Fruit fly (Drosophila melanogaster) whole organism, pupa: ENCODE data around the gene CG10589.

Source experiments
- CG10348 ChIP-seq: fragments of 200-800 bp; sonication (Bioruptor generic); IDR thresholded peaks from 2 replicates; pipeline ENCODE4 v1.3.6; 2022; ENCODE audit warnings: missing biosample characterization, missing genetic modification characterization
- CG13204 ChIP-seq: fragments of 200-800 bp; sonication (Bioruptor generic); optimal IDR thresholded peaks from 2 replicates; lab custom pipeline; 2018; ENCODE audit warnings: missing biosample characterization, mild to moderate bottlenecking, missing genetic modification characterization, moderate library complexity
- CG15710 ChIP-seq: fragments of 200-800 bp; sonication (Bioruptor generic); optimal IDR thresholded peaks from 2 replicates; lab custom pipeline; 2018; ENCODE audit warnings: missing biosample characterization, mild to moderate bottlenecking, missing genetic modification characterization, moderate library complexity
- CG17806 ChIP-seq: fragments of 200-800 bp; sonication (Bioruptor generic); optimal IDR thresholded peaks from 2 replicates; lab custom pipeline; 2018; ENCODE audit warnings: missing biosample characterization, mild to moderate bottlenecking, missing genetic modification characterization, moderate library complexity
- CG4496 ChIP-seq: fragments of 200-800 bp; sonication (Bioruptor generic); IDR thresholded peaks from 3 replicates; pipeline ENCODE4 v1.3.6; 2022; ENCODE audit warnings: missing biosample characterization, missing genetic modification characterization
- CG8301 ChIP-seq: fragments of 200-800 bp; sonication (Bioruptor generic); optimal IDR thresholded peaks from 2 replicates; lab custom pipeline; 2018; ENCODE audit warnings: missing biosample characterization, mild to moderate bottlenecking, missing genetic modification characterization
- EcR ChIP-seq: fragments of 200-800 bp; sonication (Bioruptor generic); optimal IDR thresholded peaks from 3 replicates; lab custom pipeline; 2019; ENCODE audit warnings: missing biosample characterization, missing genetic modification characterization, mild to moderate bottlenecking, moderate library complexity, missing genetic modification reagents
- Ets98B ChIP-seq: fragments of 200-800 bp; sonication (Bioruptor generic); IDR thresholded peaks from 2 replicates; pipeline ENCODE4 v1.3.6; 2022; ENCODE audit warnings: missing biosample characterization, missing genetic modification characterization
- Snoo ChIP-seq: fragments of 200-800 bp; sonication (Bioruptor generic); optimal IDR thresholded peaks from 3 replicates; lab custom pipeline; 2017; ENCODE audit warnings: missing biosample characterization, mild to moderate bottlenecking, missing genetic modification characterization, inconsistent platforms
- gl ChIP-seq: fragments of 200-800 bp; sonication (Bioruptor generic); optimal IDR thresholded peaks from 2 replicates; lab custom pipeline; 2018; ENCODE audit warnings: missing biosample characterization, mild to moderate bottlenecking, missing genetic modification characterization
- rn ChIP-seq: fragments of 200-800 bp; sonication (Bioruptor generic); IDR thresholded peaks from 2 replicates; pipeline ENCODE4 v1.3.6; 2022; ENCODE audit warnings: missing biosample characterization, missing genetic modification characterization

DNA sequence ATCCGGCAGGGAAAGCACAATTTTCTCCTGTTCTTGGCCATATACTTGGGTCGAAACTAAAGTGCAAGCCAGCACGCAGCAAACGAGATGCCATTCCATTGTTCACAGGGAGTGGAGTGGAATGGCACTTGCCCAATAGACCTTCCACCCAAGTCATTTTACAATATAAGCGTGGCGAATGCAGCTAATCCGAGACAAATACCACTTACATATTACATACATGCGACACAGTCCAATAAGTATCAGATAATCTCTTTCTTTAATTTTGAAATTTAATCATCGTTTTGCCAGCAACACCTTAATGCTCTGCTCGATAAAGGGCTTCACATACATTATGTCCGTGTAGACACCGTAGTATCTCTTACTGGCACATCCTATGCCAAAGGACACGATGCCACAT is 33.7 kb downstream of the CG10589 start, which contains the start of gene CG11037:
- TF ChIP-seq Ets98B (GFP tag; lab: Robert Waterston, UW) = no peak
- no peak for TF ChIP-seq Snoo (tag; lab: Kevin White, UChicago)
- no peak for TF ChIP-seq CG13204
- TF ChIP-seq CG10348 (GFP tag; lab: Robert Waterston, UW) = no peak
- TF ChIP-seq CG17806 = no peak
- TF ChIP-seq rn = no peak
- TF ChIP-seq CG15710 (tag; lab: Kevin White, UChicago) = no peak
- TF ChIP-seq CG4496 (GFP tag; lab: Robert Waterston, UW) = no peak
- no peak for TF ChIP-seq gl (tag; lab: Kevin White, UChicago)
- no peak for TF ChIP-seq CG8301 (tag; lab: Kevin White, UChicago)
- no peak for TF ChIP-seq EcR (GFP tag; lab: Kevin White, UChicago)
